Worm (Caenorhabditis elegans) whole organism, L1 larva: ENCODE measurements around the gene F18E9.7.

Experiments used
- C04F5.9 ChIP-seq: sonication (generic microtip); optimal IDR thresholded peaks from 2 replicates; lab custom pipeline; 2016; ENCODE audit warnings: missing genetic modification characterization, missing compliant biosample characterization
- C16A3.4 ChIP-seq: fragments of 150-350 bp; optimal IDR thresholded peaks from 2 replicates; lab custom pipeline; 2014; ENCODE audit warnings: missing biosample characterization, missing genetic modification characterization
- F16B12.6 ChIP-seq: fragments of 150-350 bp; optimal IDR thresholded peaks from 2 replicates; lab custom pipeline; 2014; ENCODE audit warnings: missing biosample characterization, missing genetic modification characterization
- aha-1 ChIP-seq: fragments of 150-350 bp; optimal IDR thresholded peaks from 2 replicates; lab custom pipeline; 2014; ENCODE audit warnings: missing biosample characterization, missing genetic modification characterization
- aly-2 ChIP-seq: fragments of 150-350 bp; optimal IDR thresholded peaks from 2 replicates; lab custom pipeline; 2014; ENCODE audit warnings: missing biosample characterization, missing genetic modification characterization
- ceh-63 ChIP-seq: fragments of 200-800 bp; sonication (Bioruptor generic); optimal IDR thresholded peaks from 2 replicates; lab custom pipeline; 2018; ENCODE audit warnings: mild to moderate bottlenecking, missing genetic modification characterization, missing compliant biosample characterization
- ceh-8 ChIP-seq: fragments of 200-800 bp; sonication (Bioruptor generic); optimal IDR thresholded peaks from 2 replicates; lab custom pipeline; 2018; ENCODE audit warnings: mild to moderate bottlenecking, missing genetic modification characterization, moderate library complexity, missing compliant biosample characterization
- ceh-82 ChIP-seq, 3 experiments: fragments of 150-350 bp in 1 of 3; sonication (generic microtip) in 2 of 3; optimal IDR thresholded peaks; 2 replicates each; lab custom pipeline; 2014 to 2017; ENCODE audit warnings: missing biosample characterization in 3 of 3, missing genetic modification characterization in 3 of 3
- ceh-88 ChIP-seq: fragments of 200-800 bp; sonication (Bioruptor generic); IDR thresholded peaks from 2 replicates; pipeline ENCODE4 v1.3.6; 2022; ENCODE audit warnings: missing genetic modification characterization, missing compliant biosample characterization
- ces-1 ChIP-seq: fragments of 150-350 bp; optimal IDR thresholded peaks from 2 replicates; lab custom pipeline; 2014; ENCODE audit warnings: missing biosample characterization, missing genetic modification reagents, missing genetic modification characterization
- dsc-1 ChIP-seq: sonication (generic microtip); optimal IDR thresholded peaks from 2 replicates; lab custom pipeline; 2016; ENCODE audit warnings: mild to moderate bottlenecking, missing genetic modification characterization, missing compliant biosample characterization
- efl-1 ChIP-seq, 4 experiments: fragments of 150-350 bp; optimal IDR thresholded peaks in 3 of 4; peaks in 1 of 4; 1 replicate in 1 of 4; 2 replicates in 3 of 4; lab custom pipeline; 2014; ENCODE audit warnings: missing biosample characterization in 2 of 4, missing genetic modification characterization in 2 of 4, missing genetic modification reagents in 2 of 4
- egl-27 ChIP-seq, 2 experiments: fragments of 150-350 bp in 1 of 2; sonication (generic microtip); optimal IDR thresholded peaks; 3 replicates each; lab custom pipeline; 2017 to 2018; ENCODE audit warnings: missing biosample characterization in 2 of 2, missing genetic modification characterization in 2 of 2, missing genetic modification reagents in 2 of 2
- elt-3 ChIP-seq, 6 experiments: fragments of 150-350 bp in 1 of 6; sonication (generic microtip); optimal IDR thresholded peaks; 2 replicates each; lab custom pipeline; 2017 to 2018; ENCODE audit warnings: missing biosample characterization in 6 of 6, missing genetic modification characterization in 6 of 6, inconsistent platforms in 1 of 6
- ets-5 ChIP-seq: fragments of 200-800 bp; sonication (Bioruptor generic); IDR thresholded peaks from 2 replicates; pipeline ENCODE4 v1.3.6; 2022; ENCODE audit warnings: missing genetic modification characterization, missing compliant biosample characterization
- fkh-4 ChIP-seq: sonication (generic microtip); optimal IDR thresholded peaks from 2 replicates; lab custom pipeline; 2016; ENCODE audit warnings: missing compliant biosample characterization, missing genetic modification characterization, borderline replicate concordance
- fkh-8 ChIP-seq: sonication (generic microtip); optimal IDR thresholded peaks from 2 replicates; lab custom pipeline; 2016; ENCODE audit warnings: mild to moderate bottlenecking, missing genetic modification characterization, missing compliant biosample characterization
- fos-1 ChIP-seq: fragments of 150-350 bp; optimal IDR thresholded peaks from 2 replicates; lab custom pipeline; 2014; ENCODE audit warnings: missing biosample characterization, missing genetic modification characterization
- grh-1 ChIP-seq: fragments of 200-800 bp; sonication (Bioruptor generic); IDR thresholded peaks from 2 replicates; pipeline ENCODE4 v1.3.6; 2022; ENCODE audit warnings: missing genetic modification reagents, missing genetic modification characterization, missing compliant biosample characterization
- irx-1 ChIP-seq: sonication (generic microtip); optimal IDR thresholded peaks from 2 replicates; lab custom pipeline; 2016; ENCODE audit warnings: missing genetic modification characterization, missing compliant biosample characterization
- isw-1 ChIP-seq: fragments of 200-800 bp; sonication (Bioruptor generic); IDR thresholded peaks from 2 replicates; pipeline ENCODE4 v1.3.6; 2022; ENCODE audit warnings: missing genetic modification characterization, missing compliant biosample characterization
- jun-1 ChIP-seq: fragments of 150-350 bp; optimal IDR thresholded peaks from 2 replicates; lab custom pipeline; 2014; ENCODE audit warnings: missing biosample characterization, missing genetic modification reagents, missing genetic modification characterization
- lin-39 ChIP-seq: fragments of 150-350 bp; optimal IDR thresholded peaks from 2 replicates; lab custom pipeline; 2014; ENCODE audit warnings: missing biosample characterization, missing genetic modification reagents, missing genetic modification characterization
- lir-3 ChIP-seq: sonication (generic microtip); optimal IDR thresholded peaks from 2 replicates; lab custom pipeline; 2016; ENCODE audit warnings: mild to moderate bottlenecking, missing genetic modification characterization, moderate library complexity, missing compliant biosample characterization; ENCODE audit not compliant: poor library complexity
- lsy-2 ChIP-seq, 2 experiments: fragments of 150-350 bp; optimal IDR thresholded peaks; 2 replicates each; lab custom pipeline; 2014; ENCODE audit warnings: missing biosample characterization in 2 of 2, missing genetic modification characterization in 2 of 2
- mab-9 ChIP-seq: fragments of 200-800 bp; sonication (Bioruptor generic); IDR thresholded peaks from 2 replicates; pipeline ENCODE4 v1.3.6; 2022; ENCODE audit warnings: missing genetic modification reagents, missing genetic modification characterization, missing compliant biosample characterization
- mef-2 ChIP-seq: fragments of 150-350 bp; optimal IDR thresholded peaks from 2 replicates; lab custom pipeline; 2014; ENCODE audit warnings: missing biosample characterization, missing genetic modification characterization
- mep-1 ChIP-seq: fragments of 150-350 bp; optimal IDR thresholded peaks from 2 replicates; lab custom pipeline; 2014; ENCODE audit warnings: missing biosample characterization, missing genetic modification characterization
- nhr-11 ChIP-seq: fragments of 150-350 bp; optimal IDR thresholded peaks from 2 replicates; lab custom pipeline; 2014; ENCODE audit warnings: missing biosample characterization, missing genetic modification characterization
- nhr-20 ChIP-seq: sonication (generic microtip); optimal IDR thresholded peaks from 2 replicates; lab custom pipeline; 2016; ENCODE audit warnings: mild to moderate bottlenecking, missing genetic modification characterization, missing compliant biosample characterization
- nhr-237 ChIP-seq: fragments of 150-350 bp; optimal IDR thresholded peaks from 2 replicates; lab custom pipeline; 2014; ENCODE audit warnings: missing biosample characterization, missing genetic modification characterization
- nhr-28 ChIP-seq: fragments of 150-350 bp; optimal IDR thresholded peaks from 2 replicates; lab custom pipeline; 2014; ENCODE audit warnings: missing biosample characterization, missing genetic modification characterization
- nhr-47 ChIP-seq: sonication (generic microtip); optimal IDR thresholded peaks from 2 replicates; lab custom pipeline; 2016; ENCODE audit warnings: mild to moderate bottlenecking, missing genetic modification characterization, moderate library complexity, missing compliant biosample characterization
- nhr-77 ChIP-seq: fragments of 150-350 bp; optimal IDR thresholded peaks from 2 replicates; lab custom pipeline; 2014; ENCODE audit warnings: missing biosample characterization, missing genetic modification characterization
- nhr-84 ChIP-seq: sonication (generic microtip); optimal IDR thresholded peaks from 2 replicates; lab custom pipeline; 2017; ENCODE audit warnings: missing biosample characterization, missing genetic modification characterization
- nhr-85 ChIP-seq: sonication (generic microtip); peaks from one replicate; lab custom pipeline; 2016; ENCODE audit warnings: missing genetic modification characterization, inconsistent platforms, missing compliant biosample characterization
- nhr-90 ChIP-seq: sonication (generic microtip); optimal IDR thresholded peaks from 2 replicates; lab custom pipeline; 2016; ENCODE audit warnings: mild to moderate bottlenecking, missing genetic modification characterization, missing compliant biosample characterization; ENCODE audit not compliant: poor library complexity
- pag-3 ChIP-seq: sonication (generic microtip); optimal IDR thresholded peaks from 2 replicates; lab custom pipeline; 2017; ENCODE audit warnings: missing genetic modification characterization, mild to moderate bottlenecking, missing compliant biosample characterization, antibody characterized with exemption, borderline replicate concordance; ENCODE audit not compliant: insufficient read depth
- pqm-1 ChIP-seq: sonication (generic microtip); optimal IDR thresholded peaks from 3 replicates; lab custom pipeline; 2017; ENCODE audit warnings: missing biosample characterization, missing genetic modification characterization
- rnt-1 ChIP-seq: sonication (generic microtip); optimal IDR thresholded peaks from 2 replicates; lab custom pipeline; 2016; ENCODE audit warnings: mild to moderate bottlenecking, missing genetic modification characterization, moderate library complexity, missing compliant biosample characterization
- snu-23 ChIP-seq: sonication (generic microtip); optimal IDR thresholded peaks from 2 replicates; lab custom pipeline; 2016; ENCODE audit warnings: missing genetic modification characterization, missing compliant biosample characterization
- sox-4 ChIP-seq: sonication (generic microtip); optimal IDR thresholded peaks from 2 replicates; lab custom pipeline; 2016; ENCODE audit warnings: missing genetic modification characterization, missing compliant biosample characterization
- sptf-1 ChIP-seq: fragments of 150-350 bp; optimal IDR thresholded peaks from 2 replicates; lab custom pipeline; 2014; ENCODE audit warnings: missing biosample characterization, missing genetic modification characterization
- sup-37 ChIP-seq: fragments of 200-800 bp; sonication (Bioruptor generic); optimal IDR thresholded peaks from 2 replicates; lab custom pipeline; 2018; ENCODE audit warnings: mild to moderate bottlenecking, missing genetic modification characterization, missing compliant biosample characterization
- swsn-7 ChIP-seq: sonication (generic microtip); optimal IDR thresholded peaks from 2 replicates; lab custom pipeline; 2016; ENCODE audit warnings: missing genetic modification characterization, missing compliant biosample characterization
- tlp-1 ChIP-seq: fragments of 150-350 bp; optimal IDR thresholded peaks from 2 replicates; lab custom pipeline; 2014; ENCODE audit warnings: missing biosample characterization, missing genetic modification characterization
- unc-130 ChIP-seq: fragments of 150-350 bp; optimal IDR thresholded peaks from 2 replicates; lab custom pipeline; 2017; ENCODE audit warnings: missing biosample characterization, missing genetic modification characterization, inconsistent platforms
- unc-62 ChIP-seq: fragments of 150-350 bp; optimal IDR thresholded peaks from 2 replicates; lab custom pipeline; 2014; ENCODE audit warnings: missing biosample characterization, missing genetic modification reagents, missing genetic modification characterization
- unc-86 ChIP-seq: sonication (generic microtip); optimal IDR thresholded peaks from 2 replicates; lab custom pipeline; 2016; ENCODE audit warnings: missing genetic modification characterization, missing compliant biosample characterization
- unc-98 ChIP-seq: fragments of 200-800 bp; sonication (Bioruptor generic); IDR thresholded peaks from 2 replicates; pipeline ENCODE4 v1.3.6; 2022; ENCODE audit warnings: missing genetic modification characterization, missing compliant biosample characterization
- xbp-1 ChIP-seq: sonication (generic microtip); optimal IDR thresholded peaks from 2 replicates; lab custom pipeline; 2016; ENCODE audit warnings: missing genetic modification characterization, missing compliant biosample characterization
- zag-1 ChIP-seq: fragments of 150-350 bp; optimal IDR thresholded peaks from 2 replicates; lab custom pipeline; 2014; ENCODE audit warnings: missing biosample characterization, missing genetic modification characterization
- ztf-11 ChIP-seq, 2 experiments: sonication (generic microtip); optimal IDR thresholded peaks; 2 replicates each; lab custom pipeline; 2016 to 2017; ENCODE audit warnings: missing genetic modification characterization in 2 of 2, missing biosample characterization in 1 of 2, missing compliant biosample characterization in 1 of 2

The F18E9.7 gene

ce11 chrX:8551687-8552327 is 45.7 kb downstream of the F18E9.7 start, which contains the start of gene dhhc-14 (continued):
- no peak for TF ChIP-seq egl-27 (tag; optimal IDR thresholded peaks at IDR 0.05; lab: Kevin White, UChicago)
- TF ChIP-seq ztf-11 (tag; optimal IDR thresholded peaks at IDR 0.05; lab: Kevin White, UChicago): no peak
- no peak for TF ChIP-seq nhr-85
- no peak for TF ChIP-seq sup-37 (GFP tag; lab: Kevin White, UChicago)
- TF ChIP-seq rnt-1 (tag; lab: Kevin White, UChicago): peak; percentile 59
- TF ChIP-seq dsc-1: peak; percentile 37
- TF ChIP-seq C04F5.9 (tag; lab: Kevin White, UChicago): no peak
- no peak for TF ChIP-seq pqm-1
- no peak for TF ChIP-seq nhr-28 (tag; lab: Kevin White, UChicago)
- TF ChIP-seq unc-130 (tag; lab: Kevin White, UChicago): no peak
- TF ChIP-seq unc-98 (GFP tag; lab: Robert Waterston, UW): no peak
- peak in 1 of 2 experiments; percentile 28 for TF ChIP-seq efl-1 (optimal IDR thresholded peaks at IDR 0.05; lab: Kevin White, UChicago)
- TF ChIP-seq efl-1 (GFP tag; optimal IDR thresholded peaks at IDR 0.05 in 1 of 2; lab: Kevin White, UChicago): peak in 1 of 2 experiments; percentile 21
- no peak for TF ChIP-seq irx-1
- no peak for TF ChIP-seq grh-1
- TF ChIP-seq swsn-7: peak; percentile 41
- TF ChIP-seq unc-62 (GFP tag; lab: Kevin White, UChicago): no peak
- TF ChIP-seq lir-3 (tag; lab: Kevin White, UChicago): no peak
- no peak for TF ChIP-seq lin-39 (tag; lab: Kevin White, UChicago)
- TF ChIP-seq ceh-82 (tag; optimal IDR thresholded peaks at IDR 0.05; lab: Kevin White, UChicago): peak in 2 of 3 experiments; percentile 38 to 84
- TF ChIP-seq ceh-63 (GFP tag; lab: Kevin White, UChicago): no peak
- TF ChIP-seq jun-1 (tag; lab: Kevin White, UChicago): no peak
- TF ChIP-seq ets-5 (GFP tag; lab: Robert Waterston, UW): no peak
- no peak for TF ChIP-seq mef-2 (tag; lab: Kevin White, UChicago)
- no peak for TF ChIP-seq fos-1 (tag; lab: Kevin White, UChicago)
- TF ChIP-seq sox-4 (tag; lab: Kevin White, UChicago): no peak
- TF ChIP-seq ceh-88 (GFP tag; lab: Robert Waterston, UW): no peak
- no peak for TF ChIP-seq aly-2 (tag; lab: Kevin White, UChicago)
- TF ChIP-seq fkh-4: no peak
- TF ChIP-seq nhr-47: peak; percentile 44
- TF ChIP-seq fkh-8 (tag; lab: Kevin White, UChicago): peak; percentile 49
- TF ChIP-seq ces-1 (GFP tag; lab: Kevin White, UChicago): no peak
- TF ChIP-seq unc-86 (tag; lab: Kevin White, UChicago): no peak
- TF ChIP-seq tlp-1: no peak
- no peak for TF ChIP-seq ceh-8 (GFP tag; lab: Kevin White, UChicago)
- TF ChIP-seq pag-3: no peak
- TF ChIP-seq xbp-1 (tag; lab: Kevin White, UChicago): peak; percentile 46
- no peak for TF ChIP-seq elt-3 (tag; optimal IDR thresholded peaks at IDR 0.05; lab: Kevin White, UChicago)
- TF ChIP-seq nhr-237 (tag; lab: Kevin White, UChicago): no peak
- peak; percentile 31 to 55 for TF ChIP-seq lsy-2 (tag; optimal IDR thresholded peaks at IDR 0.05; lab: Kevin White, UChicago)
- peak; percentile 16 for TF ChIP-seq nhr-20
- TF ChIP-seq nhr-11 (tag; lab: Kevin White, UChicago): no peak
- TF ChIP-seq nhr-90: no peak
- peak; percentile 44 for TF ChIP-seq mep-1 (tag; lab: Kevin White, UChicago)
- no peak for TF ChIP-seq zag-1 (tag; lab: Kevin White, UChicago)
- no peak for TF ChIP-seq nhr-84
- no peak for TF ChIP-seq sptf-1 (tag; lab: Kevin White, UChicago)
- peak; percentile 28 for TF ChIP-seq isw-1 (GFP tag; lab: Robert Waterston, UW)
- TF ChIP-seq C16A3.4 (tag; lab: Kevin White, UChicago): peak; percentile 57
- TF ChIP-seq F16B12.6 (tag; lab: Kevin White, UChicago): no peak
- TF ChIP-seq snu-23 (GFP tag; lab: Kevin White, UChicago): peak; percentile 56
- TF ChIP-seq mab-9: no peak
- peak; percentile 20 for TF ChIP-seq nhr-77
- no peak for TF ChIP-seq aha-1 (tag; lab: Kevin White, UChicago)
